Fruit fly (Drosophila melanogaster): ENCODE measurements around the gene Rpt3R.

Rpt3R gene

dm6 chr3R:9705008-9705628 is 51.2 kb downstream of the Rpt3R start, which contains the start of gene Unc-115a (continued):
- TF ChIP-seq PHDP (tag; optimal IDR thresholded peaks at IDR 0.05) (peak; percentile 38), CG17186 (GFP tag; optimal IDR thresholded peaks at IDR 0.05) (peak; percentile 2), sens (GFP tag) (peak; percentile 93), Oaz (GFP tag; IDR thresholded peaks at IDR 0.05) (no peak), fru (optimal IDR thresholded peaks at IDR 0.05) (no peak), Bdp1 (GFP tag; optimal IDR thresholded peaks at IDR 0.05) (peak; percentile 40), CG4730 (GFP tag; IDR thresholded peaks at IDR 0.05) (no peak), Nf-YB (GFP tag; optimal IDR thresholded peaks at IDR 0.05) (no peak), crol (GFP tag; IDR thresholded peaks at IDR 0.05) (no peak), tna (GFP tag; IDR thresholded peaks at IDR 0.05; ENCODE audit: partially characterized antibody) (no peak), CG17361 (GFP tag; IDR thresholded peaks at IDR 0.05) (no peak), ash1 (GFP tag; optimal IDR thresholded peaks at IDR 0.05) (no peak), CG4820 (GFP tag; optimal IDR thresholded peaks at IDR 0.05) (no peak), pb (GFP tag; optimal IDR thresholded peaks at IDR 0.05) (peak; percentile 69), Sry-δ (GFP tag; optimal IDR thresholded peaks at IDR 0.05) (peak; percentile 86), CG11398 (GFP tag; optimal IDR thresholded peaks at IDR 0.05) (peak; percentile 55), CG9817 (tag; optimal IDR thresholded peaks at IDR 0.05) (peak; percentile 42), CG6683 (GFP tag; optimal IDR thresholded peaks at IDR 0.05) (no peak), fd102C (GFP tag; optimal IDR thresholded peaks at IDR 0.05) (peak; percentile 22), tll (GFP tag; optimal IDR thresholded peaks at IDR 0.05) (no peak), CG17802 (tag; optimal IDR thresholded peaks at IDR 0.05) (no peak), zen (tag; optimal IDR thresholded peaks at IDR 0.05) (peak; percentile 67), H15 (GFP tag; IDR thresholded peaks at IDR 0.05) (no peak), CG5180 (GFP tag; optimal IDR thresholded peaks at IDR 0.05) (no peak), pfk (GFP tag; optimal IDR thresholded peaks at IDR 0.05) (no peak), Dp (GFP tag; optimal IDR thresholded peaks at IDR 0.05) (peak; percentile 41), CG2120 (GFP tag; optimal IDR thresholded peaks at IDR 0.05) (peak; percentile 69), gt (GFP tag; IDR thresholded peaks at IDR 0.05) (no peak), gsb (GFP tag; IDR thresholded peaks at IDR 0.05) (no peak), CG9727 (GFP tag; optimal IDR thresholded peaks at IDR 0.05) (peak; percentile 52), fu2 (GFP tag; optimal IDR thresholded peaks at IDR 0.05) (no peak), psq (GFP tag; optimal IDR thresholded peaks at IDR 0.05) (peak; percentile 23), Doc2 (GFP tag; IDR thresholded peaks at IDR 0.05) (no peak), CG1233 (GFP tag; optimal IDR thresholded peaks at IDR 0.05) (peak; percentile 5), pros (GFP tag; optimal IDR thresholded peaks at IDR 0.05) (peak; percentile 97), HLH54F (GFP tag; optimal IDR thresholded peaks at IDR 0.05) (peak; percentile 59), MBD-R2 (GFP tag; IDR thresholded peaks at IDR 0.05) (no peak), Trl (optimal IDR thresholded peaks at IDR 0.05) (no peak), Trl (GFP tag; optimal IDR thresholded peaks at IDR 0.05) (peak; percentile 30), Gsc (GFP tag; IDR thresholded peaks at IDR 0.05) (no peak), CG3838 (GFP tag; optimal IDR thresholded peaks at IDR 0.05) (no peak), CoRest (tag; optimal IDR thresholded peaks at IDR 0.05) (peak; percentile 27), pita (GFP tag; optimal IDR thresholded peaks at IDR 0.05) (peak; percentile 99), Mes4 (GFP tag; optimal IDR thresholded peaks at IDR 0.05) (peak; percentile 61), CG10431 (GFP tag; optimal IDR thresholded peaks at IDR 0.05) (peak; percentile 32), hkb (optimal IDR thresholded peaks at IDR 0.05) (no peak), hkb (GFP tag; IDR thresholded peaks at IDR 0.05) (no peak), TFAM (GFP tag; optimal IDR thresholded peaks at IDR 0.05) (no peak), CG8924 (tag; optimal IDR thresholded peaks at IDR 0.05) (peak; percentile 66), tap (tag; optimal IDR thresholded peaks at IDR 0.05) (no peak), C15 (GFP tag; IDR thresholded peaks at IDR 0.05) (no peak), MESR4 (GFP tag; optimal IDR thresholded peaks at IDR 0.05) (peak; percentile 53)
